Fruit fly (Drosophila melanogaster) whole organism, prepupa: Measurements from ENCODE around the gene CG3288.

Experiments
- Blimp-1 ChIP-seq: fragments of 200-800 bp; sonication (Bioruptor generic); optimal IDR thresholded peaks from 3 replicates; lab custom pipeline; 2017; ENCODE audit warnings: missing biosample characterization, missing genetic modification characterization, mild to moderate bottlenecking, moderate library complexity, missing genetic modification reagents
- CG10631 ChIP-seq: fragments of 200-800 bp; sonication (Bioruptor generic); optimal IDR thresholded peaks from 2 replicates; lab custom pipeline; 2016; ENCODE audit warnings: missing biosample characterization, missing genetic modification characterization
- CG10669 ChIP-seq: fragments of 200-800 bp; sonication (Bioruptor generic); optimal IDR thresholded peaks from 3 replicates; lab custom pipeline; 2018; ENCODE audit warnings: missing biosample characterization, mild to moderate bottlenecking, missing genetic modification characterization, moderate library complexity
- CG11294 ChIP-seq: fragments of 200-800 bp; sonication (Bioruptor generic); IDR thresholded peaks from 2 replicates; pipeline ENCODE4 v1.3.6; 2022; ENCODE audit warnings: missing biosample characterization, missing genetic modification characterization
- CG11762 ChIP-seq: fragments of 200-800 bp; sonication (Bioruptor generic); optimal IDR thresholded peaks from 3 replicates; lab custom pipeline; 2016; ENCODE audit warnings: missing biosample characterization, missing genetic modification characterization; ENCODE audit not compliant: insufficient read depth
- CG15336 ChIP-seq: fragments of 200-800 bp; sonication (Bioruptor generic); IDR thresholded peaks from 2 replicates; pipeline ENCODE4 v1.3.6; 2022; ENCODE audit warnings: missing biosample characterization, missing genetic modification characterization
- CG1621 ChIP-seq: fragments of 200-800 bp; sonication (Bioruptor generic); optimal IDR thresholded peaks from 3 replicates; lab custom pipeline; 2018; ENCODE audit warnings: missing biosample characterization, mild to moderate bottlenecking, missing genetic modification characterization
- CG16779 ChIP-seq: fragments of 200-800 bp; sonication (Bioruptor generic); optimal IDR thresholded peaks from 3 replicates; lab custom pipeline; 2017; ENCODE audit warnings: missing biosample characterization, mild to moderate bottlenecking, missing genetic modification characterization
- CG3032 ChIP-seq: fragments of 200-800 bp; optimal IDR thresholded peaks from 2 replicates; lab custom pipeline; 2019; ENCODE audit warnings: missing biosample characterization, mild to moderate bottlenecking, missing genetic modification characterization, moderate library complexity
- CG31627 ChIP-seq: fragments of 200-800 bp; sonication (Bioruptor generic); optimal IDR thresholded peaks from 3 replicates; lab custom pipeline; 2016; ENCODE audit warnings: missing biosample characterization, missing genetic modification characterization
- CG34406 ChIP-seq: fragments of 200-800 bp; sonication (Bioruptor generic); optimal IDR thresholded peaks from 3 replicates; lab custom pipeline; 2016; ENCODE audit warnings: missing biosample characterization, missing genetic modification characterization
- CG4318 ChIP-seq: fragments of 200-800 bp; sonication (Bioruptor generic); optimal IDR thresholded peaks from 3 replicates; lab custom pipeline; 2017; ENCODE audit warnings: missing biosample characterization, mild to moderate bottlenecking, missing genetic modification characterization
- CG6163 ChIP-seq: fragments of 200-800 bp; sonication (Bioruptor generic); IDR thresholded peaks from 3 replicates; pipeline ENCODE4 v1.3.6; 2022; ENCODE audit warnings: missing biosample characterization, missing genetic modification characterization
- CG6276 ChIP-seq: fragments of 200-800 bp; sonication (Bioruptor generic); optimal IDR thresholded peaks from 2 replicates; lab custom pipeline; 2017; ENCODE audit warnings: missing biosample characterization, mild to moderate bottlenecking, missing genetic modification characterization
- CG6792 ChIP-seq: fragments of 200-800 bp; sonication (Bioruptor generic); optimal IDR thresholded peaks from 3 replicates; lab custom pipeline; 2016; ENCODE audit warnings: missing biosample characterization, missing genetic modification characterization
- CG6808 ChIP-seq: fragments of 200-800 bp; sonication (Bioruptor generic); optimal IDR thresholded peaks from 3 replicates; lab custom pipeline; 2017; ENCODE audit warnings: missing biosample characterization, missing genetic modification characterization, mild to moderate bottlenecking, moderate library complexity, missing genetic modification reagents
- CG6854 ChIP-seq: fragments of 200-800 bp; sonication (Bioruptor generic); optimal IDR thresholded peaks from 2 replicates; lab custom pipeline; 2017; ENCODE audit warnings: missing biosample characterization, mild to moderate bottlenecking, missing genetic modification characterization
- CG8632 ChIP-seq: fragments of 200-800 bp; sonication (Bioruptor generic); optimal IDR thresholded peaks from 3 replicates; lab custom pipeline; 2016; ENCODE audit warnings: missing biosample characterization, missing genetic modification characterization
- CG9139 ChIP-seq: fragments of 200-800 bp; sonication (Bioruptor generic); optimal IDR thresholded peaks from 3 replicates; lab custom pipeline; 2017; ENCODE audit warnings: missing biosample characterization, mild to moderate bottlenecking, missing genetic modification characterization
- Eip75B ChIP-seq: fragments of 200-800 bp; sonication (Bioruptor generic); optimal IDR thresholded peaks from 3 replicates; lab custom pipeline; 2016; ENCODE audit warnings: missing biosample characterization, missing genetic modification characterization
- Ets21C ChIP-seq: fragments of 200-800 bp; sonication (Bioruptor generic); optimal IDR thresholded peaks from 3 replicates; lab custom pipeline; 2016; ENCODE audit warnings: missing biosample characterization, missing genetic modification characterization
- Ets96B ChIP-seq: fragments of 200-800 bp; optimal IDR thresholded peaks from 2 replicates; lab custom pipeline; 2019; ENCODE audit warnings: missing biosample characterization, mild to moderate bottlenecking, missing genetic modification characterization, moderate library complexity
- Gug ChIP-seq: fragments of 200-800 bp; sonication (Bioruptor generic); IDR thresholded peaks from 2 replicates; pipeline ENCODE4 v1.3.6; 2022; ENCODE audit warnings: missing biosample characterization, missing genetic modification characterization
- Hr38 ChIP-seq: sonication (Bioruptor generic); optimal IDR thresholded peaks from 2 replicates; lab custom pipeline; 2016; ENCODE audit warnings: missing biosample characterization, missing genetic modification characterization
- Hr39 ChIP-seq: fragments of 200-800 bp; sonication (Bioruptor generic); optimal IDR thresholded peaks from 2 replicates; lab custom pipeline; 2016; ENCODE audit warnings: missing biosample characterization, missing genetic modification characterization
- Hr4 ChIP-seq: fragments of 200-800 bp; sonication (Bioruptor generic); optimal IDR thresholded peaks from 3 replicates; lab custom pipeline; 2016; ENCODE audit warnings: missing biosample characterization, missing genetic modification characterization
- Smox ChIP-seq: fragments of 200-800 bp; sonication (Bioruptor generic); optimal IDR thresholded peaks from 3 replicates; lab custom pipeline; 2016; ENCODE audit warnings: missing biosample characterization, missing genetic modification characterization
- Sox102F ChIP-seq: fragments of 200-800 bp; sonication (Bioruptor generic); optimal IDR thresholded peaks from 2 replicates; lab custom pipeline; 2016; ENCODE audit warnings: missing biosample characterization, mild to moderate bottlenecking, missing genetic modification characterization
- achi ChIP-seq: fragments of 200-800 bp; sonication (Bioruptor generic); optimal IDR thresholded peaks from 3 replicates; lab custom pipeline; 2016; ENCODE audit warnings: missing biosample characterization, missing genetic modification characterization
- esn ChIP-seq: fragments of 200-800 bp; sonication (Bioruptor generic); optimal IDR thresholded peaks from 2 replicates; lab custom pipeline; 2016; ENCODE audit warnings: missing biosample characterization, mild to moderate bottlenecking, missing genetic modification characterization, moderate library complexity
- fd85E ChIP-seq: fragments of 200-800 bp; sonication (Bioruptor generic); optimal IDR thresholded peaks from 3 replicates; lab custom pipeline; 2016; ENCODE audit warnings: missing biosample characterization, missing genetic modification characterization
- fkh ChIP-seq: fragments of 200-800 bp; sonication (Bioruptor generic); optimal IDR thresholded peaks from 3 replicates; lab custom pipeline; 2017; ENCODE audit warnings: missing biosample characterization, mild to moderate bottlenecking, missing genetic modification characterization, moderate library complexity
- pdm3 ChIP-seq: fragments of 200-800 bp; sonication (Bioruptor generic); optimal IDR thresholded peaks from 3 replicates; lab custom pipeline; 2016; ENCODE audit warnings: missing biosample characterization, missing genetic modification characterization
- salr ChIP-seq, 2 experiments: fragments of 200-800 bp; sonication (Bioruptor generic); optimal IDR thresholded peaks; 3 replicates each; lab custom pipeline; 2016 to 2018; ENCODE audit warnings: missing biosample characterization in 2 of 2, missing genetic modification characterization in 2 of 2, mild to moderate bottlenecking in 1 of 2
- spab ChIP-seq: fragments of 200-800 bp; sonication (Bioruptor generic); optimal IDR thresholded peaks from 2 replicates; lab custom pipeline; 2017; ENCODE audit warnings: missing biosample characterization, mild to moderate bottlenecking, missing genetic modification characterization, missing genetic modification reagents
- ss ChIP-seq, 2 experiments: fragments of 200-800 bp; sonication (Bioruptor generic); optimal IDR thresholded peaks; 2 replicates in 1 of 2; 3 replicates in 1 of 2; lab custom pipeline; 2017 to 2018; ENCODE audit warnings: mild to moderate bottlenecking in 2 of 2, missing biosample characterization in 2 of 2, missing genetic modification characterization in 2 of 2, moderate library complexity in 1 of 2
- svp ChIP-seq: fragments of 200-800 bp; sonication (Bioruptor generic); peaks from one replicate; lab custom pipeline; 2016; ENCODE audit warnings: missing biosample characterization, missing genetic modification characterization
- vri ChIP-seq: fragments of 200-800 bp; sonication (Bioruptor generic); optimal IDR thresholded peaks from 3 replicates; lab custom pipeline; 2016; ENCODE audit warnings: missing biosample characterization, mild to moderate bottlenecking, missing genetic modification characterization

CG3288 gene

dm6 chr3L:20800208-20800607 is 35.8 kb upstream of the CG3288 start, which contains the start of gene Spc105R:
Gene Spc105R, plus strand, starts transcription at chr3L:20800410.
- TF ChIP-seq CG6163 (GFP tag; lab: Robert Waterston, UW) (no peak), Hr39 (GFP tag; lab: Kevin White, UChicago) (no peak), Sox102F (GFP tag; lab: Kevin White, UChicago) (no peak), Ets21C (no peak), CG8632 (GFP tag; lab: Kevin White, UChicago) (no peak), CG9139 (GFP tag; lab: Kevin White, UChicago) (no peak), salr (GFP tag; optimal IDR thresholded peaks at IDR 0.05; lab: Kevin White, UChicago) (no peak), spab (GFP tag; lab: Kevin White, UChicago) (no peak), Hr38 (GFP tag; lab: Kevin White, UChicago) (no peak), CG6854 (GFP tag; lab: Kevin White, UChicago) (no peak), vri (GFP tag; lab: Kevin White, UChicago) (no peak), CG31627 (GFP tag; lab: Kevin White, UChicago) (no peak), Eip75B (GFP tag; lab: Kevin White, UChicago) (no peak), CG6276 (GFP tag; lab: Kevin White, UChicago) (no peak), esn (GFP tag; lab: Kevin White, UChicago) (no peak), CG34406 (GFP tag; lab: Kevin White, UChicago) (no peak), svp (GFP tag; lab: Kevin White, UChicago) (no peak), CG16779 (no peak), CG4318 (no peak)
- TF ChIP-seq, all 60 proteins: peak for 0

dm6 chr3L:20809088-20809999 is 26.6 kb upstream of the CG3288 start, which contains the start of the genes CG3634 and HIPP1:
Gene CG3634, minus strand, starts transcription at chr3L:20809272.
Gene HIPP1, plus strand, starts transcription at chr3L:20809669.
- TF ChIP-seq Gug (GFP tag; lab: Robert Waterston, UW), result no peak
- TF ChIP-seq CG1621 (tag; lab: Kevin White, UChicago), result peak; percentile 60
- no peak for TF ChIP-seq achi (GFP tag; lab: Kevin White, UChicago)
- TF ChIP-seq CG6808, result no peak
- peak; percentile 10 for TF ChIP-seq CG3032 (tag; lab: Kevin White, UChicago)
- TF ChIP-seq Blimp-1 (GFP tag; lab: Kevin White, UChicago), result no peak
- TF ChIP-seq Eip75B (GFP tag; lab: Kevin White, UChicago), result no peak
- peak; percentile 37 for TF ChIP-seq esn (GFP tag; lab: Kevin White, UChicago)
- TF ChIP-seq pdm3, result no peak
- no peak for TF ChIP-seq fkh (GFP tag; lab: Kevin White, UChicago)
- no peak for TF ChIP-seq CG31627 (GFP tag; lab: Kevin White, UChicago)
- TF ChIP-seq Hr4 (GFP tag; lab: Kevin White, UChicago), result no peak
- TF ChIP-seq CG16779, result no peak
- TF ChIP-seq CG11294, result no peak

dm6 chr3L:20815666-20816375 is 20.2 kb upstream of the CG3288 start, which contains the start of the genes CG3618 and Pka-R1:
Gene CG3618, minus strand, starts transcription at chr3L:20816075.
Gene Pka-R1, plus strand, starts transcription at chr3L:20816118.
- peak; percentile 2 for TF ChIP-seq CG31627 (GFP tag; lab: Kevin White, UChicago)
- TF ChIP-seq ss (GFP tag; optimal IDR thresholded peaks at IDR 0.05; lab: Kevin White, UChicago), result no peak
- no peak for TF ChIP-seq pdm3
- peak; percentile 21 for TF ChIP-seq esn (GFP tag; lab: Kevin White, UChicago)
- TF ChIP-seq Blimp-1 (GFP tag; lab: Kevin White, UChicago), result no peak
- TF ChIP-seq, all 60 proteins: peak for 2

dm6 chr3L:20817927-20818326 is 18.1 kb upstream of the CG3288 start, which contains the start of gene Mst77F:
Gene Mst77F, minus strand, starts transcription at chr3L:20818027.
- TF ChIP-seq Sox102F (GFP tag; lab: Kevin White, UChicago) (no peak), CG6792 (GFP tag; lab: Kevin White, UChicago) (no peak), CG10669 (no peak), CG8632 (GFP tag; lab: Kevin White, UChicago) (no peak), fkh (GFP tag; lab: Kevin White, UChicago) (no peak), esn (GFP tag; lab: Kevin White, UChicago) (no peak), CG3032 (tag; lab: Kevin White, UChicago) (no peak), spab (GFP tag; lab: Kevin White, UChicago) (no peak), Ets96B (no peak), Blimp-1 (GFP tag; lab: Kevin White, UChicago) (no peak), vri (GFP tag; lab: Kevin White, UChicago) (no peak), CG11762 (GFP tag; lab: Kevin White, UChicago) (no peak), CG6808 (no peak), Eip75B (GFP tag; lab: Kevin White, UChicago) (no peak), CG15336 (GFP tag; lab: Robert Waterston, UW) (no peak), fd85E (GFP tag; lab: Kevin White, UChicago) (no peak), CG6163 (GFP tag; lab: Robert Waterston, UW) (no peak), CG10631 (GFP tag; lab: Kevin White, UChicago) (no peak), Smox (no peak)
